Fruit fly (Drosophila melanogaster): ENCODE results near the gene aly.

dm6 chr3L:3073460-3073859 is 47.1 kb upstream of the aly start:
- TF ChIP-seq gsb (GFP tag; IDR thresholded peaks at IDR 0.05) (no peak), CG17612 (GFP tag; IDR thresholded peaks at IDR 0.05) (no peak), CG8089 (GFP tag; optimal IDR thresholded peaks at IDR 0.05) (no peak), CG15011 (GFP tag; optimal IDR thresholded peaks at IDR 0.05) (no peak), Hey (tag; optimal IDR thresholded peaks at IDR 0.05) (no peak), kni (GFP tag; optimal IDR thresholded peaks at IDR 0.05) (no peak), pho (GFP tag; optimal IDR thresholded peaks at IDR 0.05) (no peak), CG4282 (GFP tag; optimal IDR thresholded peaks at IDR 0.05) (no peak), Meics (GFP tag; optimal IDR thresholded peaks at IDR 0.05) (no peak)

Data from whole organism, embryonic.